Fruit fly (Drosophila melanogaster) whole organism, pupa: ENCODE data around the gene cno.
A peak's percentile ranks its signal among the peaks of the same experiment; 100 is the strongest.

Experiments used
- CG10348 ChIP-seq: fragments of 200-800 bp; sonication (Bioruptor generic); IDR thresholded peaks from 2 replicates; pipeline ENCODE4 v1.3.6; 2022; ENCODE audit warnings: missing biosample characterization, missing genetic modification characterization
- CG12605 ChIP-seq: fragments of 200-800 bp; sonication (Bioruptor generic); IDR thresholded peaks from 2 replicates; pipeline ENCODE4 v1.3.6; 2022; ENCODE audit warnings: missing biosample characterization, missing genetic modification characterization
- CG13204 ChIP-seq: fragments of 200-800 bp; sonication (Bioruptor generic); optimal IDR thresholded peaks from 2 replicates; lab custom pipeline; 2018; ENCODE audit warnings: missing biosample characterization, mild to moderate bottlenecking, missing genetic modification characterization, moderate library complexity
- CG14655 ChIP-seq: fragments of 200-800 bp; sonication (Bioruptor generic); optimal IDR thresholded peaks from 3 replicates; lab custom pipeline; 2017; ENCODE audit warnings: mild to moderate bottlenecking, missing biosample characterization, missing genetic modification reagents, missing genetic modification characterization
- CG15710 ChIP-seq: fragments of 200-800 bp; sonication (Bioruptor generic); optimal IDR thresholded peaks from 2 replicates; lab custom pipeline; 2018; ENCODE audit warnings: missing biosample characterization, mild to moderate bottlenecking, missing genetic modification characterization, moderate library complexity
- CG17806 ChIP-seq: fragments of 200-800 bp; sonication (Bioruptor generic); optimal IDR thresholded peaks from 2 replicates; lab custom pipeline; 2018; ENCODE audit warnings: missing biosample characterization, mild to moderate bottlenecking, missing genetic modification characterization, moderate library complexity
- CG32121 ChIP-seq: fragments of 200-800 bp; sonication (Bioruptor generic); IDR thresholded peaks from 2 replicates; pipeline ENCODE4 v1.3.6; 2022; ENCODE audit warnings: missing biosample characterization, missing genetic modification characterization
- CG34367 ChIP-seq: fragments of 200-800 bp; sonication (Bioruptor generic); optimal IDR thresholded peaks from 2 replicates; lab custom pipeline; 2018; ENCODE audit warnings: missing biosample characterization, mild to moderate bottlenecking, missing genetic modification characterization
- CG4496 ChIP-seq: fragments of 200-800 bp; sonication (Bioruptor generic); IDR thresholded peaks from 3 replicates; pipeline ENCODE4 v1.3.6; 2022; ENCODE audit warnings: missing biosample characterization, missing genetic modification characterization
- CG8159 ChIP-seq: fragments of 200-800 bp; sonication (Bioruptor generic); optimal IDR thresholded peaks from 3 replicates; lab custom pipeline; 2018; ENCODE audit warnings: missing biosample characterization, mild to moderate bottlenecking, missing genetic modification characterization, moderate library complexity
- CG8301 ChIP-seq: fragments of 200-800 bp; sonication (Bioruptor generic); optimal IDR thresholded peaks from 2 replicates; lab custom pipeline; 2018; ENCODE audit warnings: missing biosample characterization, mild to moderate bottlenecking, missing genetic modification characterization
- CG9948 ChIP-seq: fragments of 200-800 bp; sonication (Bioruptor generic); optimal IDR thresholded peaks from 2 replicates; lab custom pipeline; 2018; ENCODE audit warnings: missing biosample characterization, mild to moderate bottlenecking, missing genetic modification characterization, moderate library complexity
- D1 ChIP-seq: fragments of 200-800 bp; sonication (Bioruptor generic); optimal IDR thresholded peaks from 2 replicates; lab custom pipeline; 2018; ENCODE audit warnings: missing biosample characterization, mild to moderate bottlenecking, missing genetic modification characterization, moderate library complexity
- EcR ChIP-seq: fragments of 200-800 bp; sonication (Bioruptor generic); optimal IDR thresholded peaks from 3 replicates; lab custom pipeline; 2019; ENCODE audit warnings: missing biosample characterization, missing genetic modification characterization, mild to moderate bottlenecking, moderate library complexity, missing genetic modification reagents
- Ets98B ChIP-seq: fragments of 200-800 bp; sonication (Bioruptor generic); IDR thresholded peaks from 2 replicates; pipeline ENCODE4 v1.3.6; 2022; ENCODE audit warnings: missing biosample characterization, missing genetic modification characterization
- Pif1A ChIP-seq: fragments of 200-800 bp; sonication (Bioruptor generic); optimal IDR thresholded peaks from 3 replicates; lab custom pipeline; 2016; ENCODE audit warnings: missing biosample characterization, missing genetic modification characterization
- Pif1B ChIP-seq: fragments of 200-800 bp; sonication (Bioruptor generic); optimal IDR thresholded peaks from 3 replicates; lab custom pipeline; 2016; ENCODE audit warnings: missing biosample characterization, missing genetic modification characterization
- Snoo ChIP-seq: fragments of 200-800 bp; sonication (Bioruptor generic); optimal IDR thresholded peaks from 3 replicates; lab custom pipeline; 2017; ENCODE audit warnings: missing biosample characterization, mild to moderate bottlenecking, missing genetic modification characterization, inconsistent platforms
- fd96Ca ChIP-seq: fragments of 200-800 bp; sonication (Bioruptor generic); IDR thresholded peaks from 3 replicates; pipeline ENCODE4 v1.3.6; 2022; ENCODE audit warnings: missing biosample characterization, missing genetic modification characterization
- gl ChIP-seq: fragments of 200-800 bp; sonication (Bioruptor generic); optimal IDR thresholded peaks from 2 replicates; lab custom pipeline; 2018; ENCODE audit warnings: missing biosample characterization, mild to moderate bottlenecking, missing genetic modification characterization
- rn ChIP-seq: fragments of 200-800 bp; sonication (Bioruptor generic); IDR thresholded peaks from 2 replicates; pipeline ENCODE4 v1.3.6; 2022; ENCODE audit warnings: missing biosample characterization, missing genetic modification characterization

The cno gene

dm6 chr3R:5127790-5128243 is 89.4 kb downstream of the cno start, which contains the start of gene RabGGTa:
Gene RabGGTa, plus strand, starts transcription at chr3R:5128087.
- TF ChIP-seq CG8159 (tag; lab: Kevin White, UChicago), result peak; percentile 71
- peak; percentile 56 for TF ChIP-seq Pif1A (GFP tag; lab: Kevin White, UChicago)
- no peak for TF ChIP-seq CG13204 (GFP tag; lab: Kevin White, UChicago)
- TF ChIP-seq CG15710 (tag; lab: Kevin White, UChicago), result peak; percentile 61
- peak; percentile 82 for TF ChIP-seq Ets98B (GFP tag; lab: Robert Waterston, UW)
- 0 out of 2 replicates have a peak, but pooled peaks have one; percentile 8 for TF ChIP-seq rn (GFP tag; lab: Robert Waterston, UW)
- TF ChIP-seq CG34367, result peak; percentile 62
- no peak for TF ChIP-seq EcR (GFP tag; lab: Kevin White, UChicago)
- no peak for TF ChIP-seq CG10348
- TF ChIP-seq Snoo (tag; lab: Kevin White, UChicago), result peak; percentile 57
- TF ChIP-seq CG17806 (tag; lab: Kevin White, UChicago), result peak; percentile 68
- TF ChIP-seq fd96Ca (GFP tag; lab: Robert Waterston, UW), result no peak
- TF ChIP-seq Pif1B, result peak; percentile 57
- peak; percentile 76 for TF ChIP-seq CG8301
- peak; percentile 57; the same call in 1 of the 2 replicates for TF ChIP-seq CG32121 (GFP tag; lab: Robert Waterston, UW)
- TF ChIP-seq CG9948 (tag; lab: Kevin White, UChicago), result peak; percentile 62
- TF ChIP-seq gl (tag; lab: Kevin White, UChicago), result peak; percentile 35
- TF ChIP-seq CG12605 (GFP tag; lab: Robert Waterston, UW), result peak; percentile 45
- TF ChIP-seq CG14655 (GFP tag; lab: Kevin White, UChicago), result peak; percentile 71
- TF ChIP-seq CG4496, result peak; percentile 80
- peak; percentile 78 for TF ChIP-seq D1

dm6 chr3R:5126884-5127283 is 90.4 kb downstream of the cno start:
- TF ChIP-seq CG15710 (tag; lab: Kevin White, UChicago), result no peak
- no peak for TF ChIP-seq CG8159 (tag; lab: Kevin White, UChicago)
- TF ChIP-seq CG8301, result no peak
- no peak for TF ChIP-seq Pif1A (GFP tag; lab: Kevin White, UChicago)
- peak; percentile 3 for TF ChIP-seq CG17806 (tag; lab: Kevin White, UChicago)
- no peak for TF ChIP-seq CG14655 (GFP tag; lab: Kevin White, UChicago)
- no peak for TF ChIP-seq CG4496
- TF ChIP-seq D1, result peak; percentile 84
- no peak for TF ChIP-seq gl (tag; lab: Kevin White, UChicago)
- TF ChIP-seq Snoo (tag; lab: Kevin White, UChicago), result no peak
- TF ChIP-seq CG10348, result no peak

- TF ChIP-seq CG13204 (GFP tag; lab: Kevin White, UChicago) (no peak), CG14655 (GFP tag; lab: Kevin White, UChicago) (no peak), CG15710 (tag; lab: Kevin White, UChicago) (no peak), CG32121 (GFP tag; lab: Robert Waterston, UW) (no peak), D1 (no peak), CG34367 (no peak), CG17806 (tag; lab: Kevin White, UChicago) (no peak), Snoo (tag; lab: Kevin White, UChicago) (no peak), CG8159 (tag; lab: Kevin White, UChicago) (no peak), CG9948 (tag; lab: Kevin White, UChicago) (no peak), Ets98B (GFP tag; lab: Robert Waterston, UW) (no peak), Pif1B (no peak), CG10348 (no peak), gl (tag; lab: Kevin White, UChicago) (no peak)
Observed at dm6 chr3R:5125832-5126231, 91.4 kb downstream of the cno start.

dm6 chr3R:5124928-5125327 is 92.3 kb downstream of the cno start:
- TF ChIP-seq CG12605 (GFP tag; lab: Robert Waterston, UW) (no peak), CG14655 (GFP tag; lab: Kevin White, UChicago) (no peak), gl (tag; lab: Kevin White, UChicago) (no peak), CG32121 (GFP tag; lab: Robert Waterston, UW) (no peak), Pif1B (no peak), Snoo (tag; lab: Kevin White, UChicago) (no peak), CG10348 (no peak), CG8159 (tag; lab: Kevin White, UChicago) (no peak), CG34367 (no peak), CG4496 (no peak), CG17806 (tag; lab: Kevin White, UChicago) (no peak), fd96Ca (GFP tag; lab: Robert Waterston, UW) (no peak), CG15710 (tag; lab: Kevin White, UChicago) (no peak), CG13204 (GFP tag; lab: Kevin White, UChicago) (no peak), CG9948 (tag; lab: Kevin White, UChicago) (no peak), CG8301 (no peak), Pif1A (GFP tag; lab: Kevin White, UChicago) (no peak), EcR (GFP tag; lab: Kevin White, UChicago) (no peak), rn (GFP tag; lab: Robert Waterston, UW) (no peak), D1 (no peak)

dm6 chr3R:5122266-5123096 is 94.8 kb downstream of the cno start:
- TF ChIP-seq Pif1B (no peak), D1 (no peak), Pif1A (GFP tag; lab: Kevin White, UChicago) (no peak), rn (GFP tag; lab: Robert Waterston, UW) (no peak), CG4496 (no peak), CG8301 (no peak), CG10348 (no peak), CG9948 (tag; lab: Kevin White, UChicago) (no peak), CG8159 (tag; lab: Kevin White, UChicago) (no peak), fd96Ca (GFP tag; lab: Robert Waterston, UW) (no peak), CG17806 (tag; lab: Kevin White, UChicago) (no peak), CG13204 (GFP tag; lab: Kevin White, UChicago) (no peak), Snoo (tag; lab: Kevin White, UChicago) (no peak), CG32121 (GFP tag; lab: Robert Waterston, UW) (no peak), CG14655 (GFP tag; lab: Kevin White, UChicago) (no peak), CG15710 (tag; lab: Kevin White, UChicago) (no peak)
